Worm (Caenorhabditis elegans) whole organism, L2 larva: ENCODE data around the gene islo-1.

Experiments used
- ceh-16 ChIP-seq: fragments of 150-350 bp; optimal IDR thresholded peaks from 2 replicates; lab custom pipeline; 2014; ENCODE audit warnings: missing biosample characterization, missing genetic modification characterization
- ceh-82 ChIP-seq: fragments of 150-350 bp; optimal IDR thresholded peaks from 2 replicates; lab custom pipeline; 2014; ENCODE audit warnings: missing biosample characterization, missing genetic modification characterization
- nhr-11 ChIP-seq: fragments of 150-350 bp; optimal IDR thresholded peaks from 2 replicates; lab custom pipeline; 2014; ENCODE audit warnings: missing biosample characterization, missing genetic modification characterization
- nhr-12 ChIP-seq: fragments of 150-350 bp; optimal IDR thresholded peaks from 2 replicates; lab custom pipeline; 2014; ENCODE audit warnings: missing biosample characterization, missing genetic modification characterization
- nhr-77 ChIP-seq: fragments of 150-350 bp; optimal IDR thresholded peaks from 2 replicates; lab custom pipeline; 2014; ENCODE audit warnings: missing biosample characterization, missing genetic modification characterization
- unc-62 ChIP-seq: fragments of 150-350 bp; optimal IDR thresholded peaks from 2 replicates; lab custom pipeline; 2014; ENCODE audit warnings: missing biosample characterization, missing genetic modification reagents, missing genetic modification characterization

ce11 chrIV:8173610-8174009 lies 37.4 kb downstream of the islo-1 start:
- TF ChIP-seq nhr-12, result no peak
- TF ChIP-seq nhr-11 (tag; lab: Kevin White, UChicago), result no peak
- TF ChIP-seq ceh-16 (tag; lab: Kevin White, UChicago), result no peak
- no peak for TF ChIP-seq nhr-77 (tag; lab: Kevin White, UChicago)
- no peak for TF ChIP-seq unc-62 (GFP tag; lab: Kevin White, UChicago)
- no peak for TF ChIP-seq ceh-82 (tag; lab: Kevin White, UChicago)
